Worm (Caenorhabditis elegans): Measurements from ENCODE around the gene unc-43.

DNA sequence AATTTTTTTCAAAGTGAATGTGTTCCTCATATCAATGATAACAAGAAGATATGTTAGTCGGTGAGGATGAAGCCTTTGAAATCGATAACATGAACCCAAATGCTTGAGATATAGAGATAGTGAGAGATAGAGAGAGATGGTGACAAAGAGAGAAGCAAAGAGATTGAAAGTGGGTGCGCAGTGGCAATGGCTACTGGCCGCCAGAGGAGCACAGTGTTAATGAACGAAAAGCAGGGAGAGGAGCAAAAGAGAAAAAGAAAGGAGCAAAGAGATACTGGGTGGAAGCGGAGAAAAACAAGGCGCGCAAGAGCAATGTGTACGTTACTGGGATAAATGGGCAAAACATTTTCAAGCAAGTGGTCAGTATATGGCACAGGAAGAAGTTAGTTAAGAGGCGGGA lies 5.4 kb downstream of the unc-43 start:
- peak in 1 of 2 experiments; percentile 38 for TF ChIP-seq lsy-2 (tag; optimal IDR thresholded peaks at IDR 0.05)
- TF ChIP-seq mab-5 (tag; optimal IDR thresholded peaks at IDR 0.05) = no peak
- no peak for TF ChIP-seq lin-39 (tag; optimal IDR thresholded peaks at IDR 0.05)
- no peak for TF ChIP-seq ztf-11 (tag; optimal IDR thresholded peaks at IDR 0.05)

Data from whole organism, L2 larva.